Fruit fly (Drosophila melanogaster) whole organism, embryonic: Measurements from ENCODE around the gene ss.
A peak's percentile ranks its signal among the peaks of the same experiment; 100 is the strongest.

Experiments used
- Ada2b ChIP-seq: fragments of 200-800 bp; sonication (Bioruptor generic); IDR thresholded peaks from 2 replicates; pipeline ENCODE4 v1.3.6; 2022; ENCODE audit warnings: missing biosample characterization, missing genetic modification characterization
- Aef1 ChIP-seq: fragments of 200-800 bp; sonication (Bioruptor generic); IDR thresholded peaks from 3 replicates; pipeline ENCODE4 v1.3.6; 2022; ENCODE audit warnings: missing biosample characterization, missing genetic modification characterization
- Bgb ChIP-seq: fragments of 200-800 bp; sonication (Bioruptor generic); IDR thresholded peaks from 2 replicates; pipeline ENCODE4 v1.3.6; 2022; ENCODE audit warnings: missing biosample characterization, missing genetic modification characterization; ENCODE audit not compliant: partially characterized antibody
- CG14014 ChIP-seq: fragments of 200-800 bp; sonication (Bioruptor generic); IDR thresholded peaks from 2 replicates; pipeline ENCODE4 v1.3.6; 2022; ENCODE audit warnings: missing biosample characterization, missing genetic modification characterization
- CG14965 ChIP-seq: fragments of 200-800 bp; sonication (Bioruptor generic); optimal IDR thresholded peaks from 2 replicates; lab custom pipeline; 2016; ENCODE audit warnings: missing biosample characterization, missing genetic modification characterization, borderline replicate concordance
- CG17612 ChIP-seq: fragments of 200-800 bp; sonication (Bioruptor generic); IDR thresholded peaks from 2 replicates; pipeline ENCODE4 v1.3.6; 2022; ENCODE audit warnings: missing biosample characterization, missing genetic modification characterization
- CG3995 ChIP-seq: fragments of 200-800 bp; sonication (Bioruptor generic); optimal IDR thresholded peaks from 3 replicates; lab custom pipeline; 2016; ENCODE audit warnings: missing biosample characterization, missing genetic modification characterization
- CG4617 ChIP-seq: fragments of 200-800 bp; sonication (Bioruptor generic); optimal IDR thresholded peaks from 3 replicates; lab custom pipeline; 2016; ENCODE audit warnings: missing biosample characterization, missing genetic modification characterization, borderline replicate concordance
- CG5180 ChIP-seq: fragments of 200-800 bp; sonication (Bioruptor generic); optimal IDR thresholded peaks from 3 replicates; lab custom pipeline; 2017; ENCODE audit warnings: missing biosample characterization, missing genetic modification characterization, mild to moderate bottlenecking, moderate library complexity, missing genetic modification reagents
- CG5245 ChIP-seq: fragments of 200-800 bp; sonication (Bioruptor generic); optimal IDR thresholded peaks from 3 replicates; lab custom pipeline; 2016; ENCODE audit warnings: missing biosample characterization, missing genetic modification characterization
- CG6689 ChIP-seq: fragments of 200-800 bp; sonication (Bioruptor generic); IDR thresholded peaks from 2 replicates; pipeline ENCODE4 v1.3.6; 2022; ENCODE audit warnings: missing biosample characterization, missing genetic modification characterization
- CG6813 ChIP-seq: fragments of 200-800 bp; sonication (Bioruptor generic); optimal IDR thresholded peaks from 2 replicates; lab custom pipeline; 2017; ENCODE audit warnings: missing biosample characterization, missing genetic modification characterization, mild to moderate bottlenecking, moderate library complexity, missing genetic modification reagents
- CG8359 ChIP-seq: fragments of 200-800 bp; sonication (Bioruptor generic); optimal IDR thresholded peaks from 2 replicates; lab custom pipeline; 2017; ENCODE audit warnings: missing biosample characterization, mild to moderate bottlenecking, missing genetic modification characterization, borderline replicate concordance
- CG8478 ChIP-seq: fragments of >200 bp; optimal IDR thresholded peaks from 2 replicates; lab custom pipeline; 2018
- CG9437 ChIP-seq: fragments of 200-800 bp; sonication (Bioruptor generic); optimal IDR thresholded peaks from 2 replicates; lab custom pipeline; 2018; ENCODE audit warnings: missing biosample characterization, mild to moderate bottlenecking, missing genetic modification characterization
- CG9797 ChIP-seq: fragments of 200-800 bp; sonication (Bioruptor generic); optimal IDR thresholded peaks from 3 replicates; lab custom pipeline; 2018; ENCODE audit warnings: missing biosample characterization, mild to moderate bottlenecking, missing genetic modification characterization
- D ChIP-seq, 2 experiments: fragments of 200-800 bp in 1 of 2; fragments of >200 bp in 1 of 2; sonication (Bioruptor generic) in 1 of 2; optimal IDR thresholded peaks; 2 replicates in 1 of 2; 3 replicates in 1 of 2; lab custom pipeline; 2017; ENCODE audit warnings: mild to moderate bottlenecking in 1 of 2, missing biosample characterization in 1 of 2, missing genetic modification characterization in 1 of 2, missing genetic modification reagents in 1 of 2
- ERR ChIP-seq: fragments of 200-800 bp; sonication (Bioruptor generic); optimal IDR thresholded peaks from 2 replicates; lab custom pipeline; 2016; ENCODE audit warnings: missing biosample characterization, missing genetic modification characterization
- Hmr ChIP-seq: fragments of 200-800 bp; sonication (Bioruptor generic); optimal IDR thresholded peaks from 3 replicates; lab custom pipeline; 2017; ENCODE audit warnings: mild to moderate bottlenecking, missing biosample characterization, missing genetic modification reagents, missing genetic modification characterization
- Hr3 ChIP-seq: fragments of 200-800 bp; sonication (Bioruptor generic); optimal IDR thresholded peaks from 3 replicates; lab custom pipeline; 2016; ENCODE audit warnings: missing biosample characterization, missing genetic modification characterization
- Lpt ChIP-seq: fragments of >200 bp; optimal IDR thresholded peaks from 2 replicates; lab custom pipeline; 2018; ENCODE audit warnings: missing biosample characterization, missing genetic modification characterization
- Nf-YB ChIP-seq: fragments of 200-800 bp; sonication (Bioruptor generic); optimal IDR thresholded peaks from 3 replicates; lab custom pipeline; 2019; ENCODE audit warnings: missing biosample characterization, mild to moderate bottlenecking, missing genetic modification characterization, moderate library complexity
- TFAM ChIP-seq: fragments of 200-800 bp; sonication (Bioruptor generic); optimal IDR thresholded peaks from 2 replicates; lab custom pipeline; 2017; ENCODE audit warnings: missing biosample characterization, missing genetic modification characterization, inconsistent platforms
- Usf ChIP-seq: fragments of 200-800 bp; sonication (Bioruptor generic); optimal IDR thresholded peaks from 2 replicates; lab custom pipeline; 2017; ENCODE audit warnings: missing genotype, missing biosample characterization, missing genetic modification characterization
- ato ChIP-seq: fragments of 200-800 bp; sonication (Bioruptor generic); IDR thresholded peaks from 2 replicates; pipeline ENCODE4 v1.3.6; 2022; ENCODE audit warnings: missing biosample characterization, missing genetic modification characterization; ENCODE audit not compliant: partially characterized antibody
- ci ChIP-seq: fragments of 200-800 bp; sonication (Bioruptor generic); IDR thresholded peaks from 3 replicates; pipeline ENCODE4 v1.3.6; 2022; ENCODE audit warnings: missing biosample characterization, missing genetic modification characterization
- esg ChIP-seq: fragments of 200-800 bp; sonication (Bioruptor generic); conservative IDR thresholded peaks from 2 replicates; pipeline ENCODE4 v1.3.6; 2022; ENCODE audit warnings: missing biosample characterization, missing genetic modification characterization
- gcm2 ChIP-seq: fragments of 200-800 bp; sonication (Bioruptor generic); optimal IDR thresholded peaks from 2 replicates; lab custom pipeline; 2016; ENCODE audit warnings: missing biosample characterization, missing genetic modification characterization
- lab ChIP-seq: fragments of 200-800 bp; sonication (Bioruptor generic); optimal IDR thresholded peaks from 3 replicates; lab custom pipeline; 2017; ENCODE audit warnings: missing biosample characterization, missing genetic modification characterization, mild to moderate bottlenecking, moderate library complexity, missing genetic modification reagents
- pita ChIP-seq: fragments of 200-800 bp; sonication (Bioruptor generic); optimal IDR thresholded peaks from 2 replicates; lab custom pipeline; 2017; ENCODE audit warnings: missing biosample characterization, mild to moderate bottlenecking, missing genetic modification characterization
- pnt ChIP-seq: fragments of 200-800 bp; sonication (Bioruptor generic); optimal IDR thresholded peaks from 3 replicates; lab custom pipeline; 2016; ENCODE audit warnings: missing biosample characterization, missing genetic modification characterization
- ranshi ChIP-seq: fragments of 200-800 bp; sonication (Bioruptor generic); IDR thresholded peaks from 2 replicates; pipeline ENCODE4 v1.3.6; 2022; ENCODE audit warnings: missing biosample characterization, missing genetic modification characterization
- sob ChIP-seq: fragments of 200-800 bp; sonication (Bioruptor generic); IDR thresholded peaks from 2 replicates; pipeline ENCODE4 v1.3.6; 2022; ENCODE audit warnings: missing biosample characterization, missing genetic modification characterization
- sqz ChIP-seq: fragments of 200-800 bp; sonication (Bioruptor generic); optimal IDR thresholded peaks from 3 replicates; lab custom pipeline; 2018; ENCODE audit warnings: missing biosample characterization, mild to moderate bottlenecking, missing genetic modification characterization
- stwl ChIP-seq: fragments of 200-800 bp; sonication (Bioruptor generic); optimal IDR thresholded peaks from 3 replicates; lab custom pipeline; 2018; ENCODE audit warnings: missing biosample characterization, mild to moderate bottlenecking, missing genetic modification characterization, moderate library complexity
- vfl ChIP-seq: fragments of 200-800 bp; sonication (Bioruptor generic); optimal IDR thresholded peaks from 2 replicates; lab custom pipeline; 2016; ENCODE audit warnings: missing biosample characterization, missing genetic modification characterization

The ss gene

DNA sequence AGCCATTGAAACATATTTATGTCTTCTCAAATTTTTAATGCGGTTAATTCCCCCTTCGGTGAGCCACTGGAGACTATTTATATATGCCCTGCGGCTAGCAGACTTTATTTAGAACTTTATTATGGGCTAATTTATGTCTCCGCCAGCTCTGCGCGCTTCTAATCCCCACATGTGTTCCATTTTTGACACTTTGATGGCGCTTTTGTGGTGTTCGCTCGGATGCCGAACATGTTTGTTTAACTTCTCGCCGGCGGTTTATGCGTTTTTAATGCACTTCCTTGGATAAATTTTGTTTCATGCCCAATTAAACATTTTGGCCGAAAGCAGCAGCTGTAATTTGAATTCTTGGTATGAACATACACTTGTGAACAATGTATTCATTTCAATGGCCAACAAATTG lies 73.7 kb downstream of the ss start (continued):
- no peak for TF ChIP-seq Bgb (GFP tag; lab: Robert Waterston, UW)
- no peak for TF ChIP-seq CG4617 (GFP tag; lab: Kevin White, UChicago)
- TF ChIP-seq Hmr (GFP tag; lab: Kevin White, UChicago), result no peak
- TF ChIP-seq TFAM (GFP tag; lab: Kevin White, UChicago), result no peak
- no peak for TF ChIP-seq Lpt (GFP tag; lab: Kevin White, UChicago)
- no peak for TF ChIP-seq pita
- no peak for TF ChIP-seq CG9437
- no peak for TF ChIP-seq CG8478 (lab: Kevin White, UChicago)
- no peak for TF ChIP-seq CG5245 (GFP tag; lab: Kevin White, UChicago)
- no peak for TF ChIP-seq Aef1 (GFP tag; lab: Robert Waterston, UW)
- TF ChIP-seq CG9797 (GFP tag; lab: Kevin White, UChicago), result no peak

DNA sequence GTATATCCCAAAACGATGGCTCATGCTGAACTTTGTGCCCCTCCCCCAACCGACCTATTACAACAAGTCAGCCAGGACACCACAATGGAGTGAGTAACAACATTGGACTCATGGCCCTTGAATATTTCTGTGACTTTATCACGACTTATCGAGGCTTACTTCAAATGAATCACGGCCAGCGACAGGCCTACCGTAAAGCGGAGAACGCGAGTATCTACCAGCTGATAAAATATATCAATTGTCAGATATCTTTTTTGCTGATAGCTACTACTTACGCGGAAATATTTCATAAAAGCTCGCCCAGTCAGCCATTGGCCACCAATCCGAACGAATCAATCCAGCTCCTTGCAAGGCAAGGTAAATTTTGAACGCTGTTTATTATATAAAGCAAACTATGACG lies 75.9 kb downstream of the ss start, which contains the start of gene CG17930:
Gene CG17930 (plus strand): TSS at position 301 of the 400 bp plus-strand sequence.
- TF ChIP-seq ato (GFP tag; lab: Robert Waterston, UW) (no peak), sqz (GFP tag; lab: Kevin White, UChicago) (no peak), ci (GFP tag; lab: Robert Waterston, UW) (no peak), Hr3 (GFP tag; lab: Kevin White, UChicago) (no peak), ERR (GFP tag; lab: Kevin White, UChicago) (no peak), CG3995 (GFP tag; lab: Kevin White, UChicago) (peak; percentile 8), CG6813 (GFP tag; lab: Kevin White, UChicago) (no peak), sob (GFP tag; lab: Robert Waterston, UW) (no peak), lab (peak; percentile 69)

DNA sequence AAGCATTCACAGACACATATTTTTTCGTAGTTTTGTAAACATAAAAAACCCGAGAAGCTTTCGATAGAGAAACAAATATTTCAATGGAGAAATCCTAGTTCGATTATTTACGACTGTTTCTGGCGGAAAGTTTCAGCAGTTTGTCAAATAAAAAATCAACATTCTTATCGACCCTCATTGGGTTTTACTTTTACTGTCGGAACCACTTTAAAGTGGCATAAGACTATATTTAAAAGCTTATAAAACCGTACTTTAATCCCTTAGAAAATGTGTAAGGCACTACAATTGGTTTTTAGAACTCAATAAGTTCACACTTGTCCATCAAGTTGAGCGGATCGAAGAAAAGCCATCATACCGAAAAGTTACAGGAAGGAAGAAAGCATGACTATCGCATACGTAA lies 78.3 kb downstream of the ss start, which contains the start of gene CG17929:
Gene CG17929 (plus strand): TSS at position 301 of the 400 bp plus-strand sequence.
- TF ChIP-seq CG6813 (GFP tag; lab: Kevin White, UChicago) (no peak), CG14965 (no peak), esg (GFP tag; lab: Robert Waterston, UW) (no peak), Nf-YB (GFP tag; lab: Kevin White, UChicago) (no peak), vfl (no peak), CG5180 (no peak), CG17612 (no peak), CG6689 (no peak), gcm2 (GFP tag; lab: Kevin White, UChicago) (no peak), pnt (GFP tag; lab: Kevin White, UChicago) (no peak), CG8359 (GFP tag; lab: Kevin White, UChicago) (no peak), D (optimal IDR thresholded peaks at IDR 0.05; lab: Kevin White, UChicago) (no peak), D (GFP tag; optimal IDR thresholded peaks at IDR 0.05; lab: Kevin White, UChicago) (no peak), Ada2b (GFP tag; lab: Robert Waterston, UW) (no peak), stwl (tag; lab: Kevin White, UChicago) (no peak), CG14014 (GFP tag; lab: Robert Waterston, UW) (no peak), ranshi (GFP tag; lab: Robert Waterston, UW) (no peak), Usf (GFP tag; lab: Kevin White, UChicago) (no peak)
- TF ChIP-seq, all 482 proteins: peak for 0
